Worm (Caenorhabditis elegans) whole organism, late embryonic: Measurements from ENCODE around the gene pax-1.

ENCODE experiments used
- sdc-2 ChIP-seq: sonication (generic microtip); optimal IDR thresholded peaks from 2 replicates; lab custom pipeline; 2016; ENCODE audit warnings: missing genotype, missing genetic modification characterization, missing compliant biosample characterization
- unc-55 ChIP-seq: sonication (generic microtip); optimal IDR thresholded peaks from 2 replicates; lab custom pipeline; 2017; ENCODE audit warnings: missing biosample characterization, missing genetic modification reagents, missing genetic modification characterization

DNA sequence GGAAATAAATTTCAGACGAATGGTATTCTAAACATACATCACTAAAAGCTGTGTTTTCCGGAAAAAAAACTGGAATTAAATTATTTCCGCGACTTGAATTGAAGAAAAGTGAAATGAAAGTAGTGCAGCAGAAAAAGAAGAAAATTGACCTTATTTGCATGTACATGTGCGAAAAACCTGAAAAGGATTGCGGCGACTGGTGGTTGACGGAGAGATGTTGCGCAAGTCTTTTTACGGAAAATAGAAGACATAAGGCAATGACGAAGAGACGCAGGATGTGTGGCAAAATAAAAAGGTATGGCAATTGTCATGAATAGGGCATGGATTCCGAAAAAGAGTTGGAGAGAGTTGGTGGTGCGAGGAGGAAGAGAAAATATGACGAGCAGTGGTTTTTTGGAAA is 30.2 kb downstream of the pax-1 start:
- TF ChIP-seq unc-55 (GFP tag; lab: Kevin White, UChicago) = no peak
- TF ChIP-seq sdc-2 = no peak
